Worm (Caenorhabditis elegans) whole organism, mixed stage, embryonic: ENCODE data around the gene ugt-42.

ENCODE experiments used
- elt-1 ChIP-seq: sonication (generic microtip); optimal IDR thresholded peaks from 2 replicates; lab custom pipeline; 2017; ENCODE audit warnings: missing genetic modification characterization, mild to moderate bottlenecking, missing compliant biosample characterization, antibody characterized with exemption, moderate library complexity, borderline replicate concordance; ENCODE audit not compliant: insufficient read depth
- lin-13 ChIP-seq: fragments of 150-350 bp; optimal IDR thresholded peaks from 2 replicates; lab custom pipeline; 2014; ENCODE audit warnings: missing biosample characterization, missing genetic modification characterization
- lin-32 ChIP-seq: fragments of 200-800 bp; sonication (Bioruptor generic); optimal IDR thresholded peaks from 2 replicates; lab custom pipeline; 2018; ENCODE audit warnings: mild to moderate bottlenecking, missing genetic modification characterization, missing compliant biosample characterization
- lsy-2 ChIP-seq: fragments of 150-350 bp; optimal IDR thresholded peaks from 2 replicates; lab custom pipeline; 2014; ENCODE audit warnings: missing biosample characterization, missing genetic modification characterization
- mep-1 ChIP-seq: fragments of 150-350 bp; optimal IDR thresholded peaks from 2 replicates; lab custom pipeline; 2017; ENCODE audit warnings: missing biosample characterization, missing genetic modification reagents, missing genetic modification characterization, inconsistent platforms
- mls-2 ChIP-seq: sonication (generic microtip); optimal IDR thresholded peaks from 2 replicates; lab custom pipeline; 2016; ENCODE audit warnings: mild to moderate bottlenecking, missing genetic modification characterization, moderate library complexity, missing compliant biosample characterization
- nhr-237 ChIP-seq: fragments of 150-350 bp; optimal IDR thresholded peaks from 2 replicates; lab custom pipeline; 2014; ENCODE audit warnings: missing biosample characterization, missing genetic modification characterization
- nhr-28 ChIP-seq: fragments of 150-350 bp; optimal IDR thresholded peaks from 2 replicates; lab custom pipeline; 2014; ENCODE audit warnings: missing biosample characterization, missing genetic modification characterization
- pha-4 ChIP-seq: fragments of 150-350 bp; optimal IDR thresholded peaks from 2 replicates; lab custom pipeline; 2018; ENCODE audit warnings: missing biosample characterization, missing genetic modification reagents, missing genetic modification characterization
- sem-2 ChIP-seq: fragments of 200-800 bp; sonication (Bioruptor generic); optimal IDR thresholded peaks from 2 replicates; lab custom pipeline; 2018; ENCODE audit warnings: mild to moderate bottlenecking, missing genetic modification characterization, missing compliant biosample characterization
- unc-39 ChIP-seq: fragments of 150-350 bp; optimal IDR thresholded peaks from 2 replicates; lab custom pipeline; 2014; ENCODE audit warnings: missing biosample characterization, missing genetic modification characterization
- ztf-11 ChIP-seq: fragments of 150-350 bp; optimal IDR thresholded peaks from 2 replicates; lab custom pipeline; 2014; ENCODE audit warnings: missing biosample characterization, missing genetic modification characterization

DNA sequence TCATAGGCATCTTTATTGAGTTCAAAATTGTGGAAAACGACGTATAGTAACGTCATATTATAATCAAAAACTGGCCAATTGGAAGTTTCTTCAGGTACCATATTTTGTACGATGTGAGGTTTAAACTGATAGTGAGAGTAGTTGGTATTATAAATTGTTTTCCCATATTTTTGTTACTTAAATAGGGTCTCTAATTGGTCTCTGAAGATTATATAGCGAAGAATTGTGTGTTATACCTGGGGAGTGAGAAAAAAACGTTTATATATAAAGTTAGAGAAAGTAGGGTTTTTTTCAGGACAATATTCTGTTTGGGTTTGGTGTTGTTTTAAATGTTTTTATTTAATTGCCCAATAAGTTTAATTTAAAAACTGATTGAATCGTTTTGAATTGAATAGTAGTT lies 22.1 kb upstream of the ugt-42 start, which contains the start of gene srt-17:
- TF ChIP-seq nhr-237 (tag; lab: Kevin White, UChicago) = no peak
- no peak for TF ChIP-seq mep-1 (tag; lab: Kevin White, UChicago)
- TF ChIP-seq nhr-28 = no peak
- TF ChIP-seq unc-39 = no peak
- TF ChIP-seq pha-4 (tag; lab: Kevin White, UChicago) = no peak
- TF ChIP-seq lin-32 (GFP tag; lab: Kevin White, UChicago) = no peak
- TF ChIP-seq lsy-2 = no peak
- no peak for TF ChIP-seq sem-2 (GFP tag; lab: Kevin White, UChicago)
- TF ChIP-seq mls-2 (tag; lab: Kevin White, UChicago) = no peak
- no peak for TF ChIP-seq elt-1 (tag; lab: Kevin White, UChicago)
- no peak for TF ChIP-seq lin-13 (tag; lab: Kevin White, UChicago)
- TF ChIP-seq ztf-11 (tag; lab: Kevin White, UChicago) = no peak
